Worm (Caenorhabditis elegans): ENCODE measurements around the gene gldi-11.

gldi-11 gene

DNA sequence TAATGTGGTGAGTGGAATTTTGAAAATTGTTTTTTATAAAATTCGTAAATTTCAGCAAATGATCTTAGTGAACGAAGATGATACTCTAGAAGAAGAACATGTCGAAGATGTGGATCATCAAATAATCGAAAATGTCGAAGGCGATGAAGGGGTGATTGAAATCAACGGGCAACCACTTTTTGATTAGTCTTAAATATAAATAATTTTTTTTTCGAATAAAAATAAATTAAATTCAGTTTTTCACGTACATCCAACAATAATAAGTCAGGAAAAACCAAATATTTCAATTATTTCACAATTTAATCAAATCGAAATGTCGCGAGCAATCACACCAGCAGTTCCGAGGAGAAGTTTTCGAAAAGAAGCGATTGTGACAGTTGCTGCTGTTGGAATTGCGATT, 7.8 kb downstream of the gldi-11 start, which contains the start of gene ZK546.4:
Gene ZK546.4, plus strand, starts transcription at position 301 of the 400 bp plus-strand sequence.
- no peak for TF ChIP-seq nhr-76 (tag; optimal IDR thresholded peaks at IDR 0.05)
- TF ChIP-seq dmd-6 (GFP tag; IDR thresholded peaks at IDR 0.05): no peak
- TF ChIP-seq gei-8 (GFP tag; optimal IDR thresholded peaks at IDR 0.05): no peak
- no peak for TF ChIP-seq lir-3 (tag; optimal IDR thresholded peaks at IDR 0.05)
- TF ChIP-seq nhr-28 (tag; optimal IDR thresholded peaks at IDR 0.05): no peak
- no peak for TF ChIP-seq lsy-2 (tag; optimal IDR thresholded peaks at IDR 0.05)
- no peak for TF ChIP-seq fkh-10 (GFP tag; optimal IDR thresholded peaks at IDR 0.05)
- no peak for TF ChIP-seq aly-2 (tag; optimal IDR thresholded peaks at IDR 0.05)
- no peak for TF ChIP-seq ZK546.5 (tag; optimal IDR thresholded peaks at IDR 0.05)
- TF ChIP-seq T20F7.1 (GFP tag; optimal IDR thresholded peaks at IDR 0.05): no peak
- no peak for TF ChIP-seq nhr-11 (tag; optimal IDR thresholded peaks at IDR 0.05)
- no peak for TF ChIP-seq D1046.2 (GFP tag; IDR thresholded peaks at IDR 0.05)
- no peak for TF ChIP-seq ceh-32 (tag; optimal IDR thresholded peaks at IDR 0.05; ENCODE audit: poor library complexity)
- no peak for TF ChIP-seq jun-1 (tag; optimal IDR thresholded peaks at IDR 0.05)
- TF ChIP-seq T26A8.4 (GFP tag; IDR thresholded peaks at IDR 0.05): no peak
- no peak for TF ChIP-seq ceh-82 (tag; optimal IDR thresholded peaks at IDR 0.05)

DNA sequence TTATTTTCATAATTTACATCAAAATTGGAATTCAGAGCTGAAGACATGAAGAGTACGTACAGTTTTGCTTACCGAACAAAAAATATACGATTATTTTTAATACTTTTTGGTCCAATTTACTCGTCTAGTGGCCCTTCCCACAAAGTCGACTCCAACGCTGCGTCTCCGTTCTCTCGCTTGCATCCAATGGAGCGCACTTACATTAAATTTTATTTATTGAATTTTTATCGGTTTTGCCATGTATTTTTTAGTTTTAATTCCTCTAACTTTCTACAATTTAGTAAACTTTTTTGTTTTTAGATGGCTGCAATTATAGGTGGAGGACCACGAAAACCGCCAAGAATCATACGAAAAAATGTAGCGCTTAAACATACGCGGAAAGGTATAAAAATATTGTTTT, 10.1 kb downstream of the gldi-11 start, which contains the start of gene ZK546.5:
Gene ZK546.5, plus strand, starts transcription at position 301 of the 400 bp plus-strand sequence.
- TF ChIP-seq saeg-2 (GFP tag; IDR thresholded peaks at IDR 0.05): no peak
- TF ChIP-seq T20F7.1 (GFP tag; optimal IDR thresholded peaks at IDR 0.05): no peak
- TF ChIP-seq spr-1 (tag; optimal IDR thresholded peaks at IDR 0.05): no peak
- peak; percentile 60 for TF ChIP-seq lin-38 (GFP tag; IDR thresholded peaks at IDR 0.05)
- TF ChIP-seq F26F4.8 (GFP tag; conservative IDR thresholded peaks at IDR 0.05): no peak
- no peak for TF ChIP-seq duxl-1 (tag; optimal IDR thresholded peaks at IDR 0.05; ENCODE audit: poor library complexity)
- peak; percentile 24 for TF ChIP-seq aha-1 (tag)
- TF ChIP-seq arid-1 (GFP tag; conservative IDR thresholded peaks at IDR 0.05): no peak
- no peak for TF ChIP-seq nhr-10 (tag; optimal IDR thresholded peaks at IDR 0.05)
- no peak for TF ChIP-seq jun-1 (tag; optimal IDR thresholded peaks at IDR 0.05)
- no peak for TF ChIP-seq dve-1 (tag; optimal IDR thresholded peaks at IDR 0.05; ENCODE audit: insufficient read depth)
- TF ChIP-seq nhr-25 (tag; optimal IDR thresholded peaks at IDR 0.05; ENCODE audit: borderline replicate concordance, insufficient read depth): no peak
- TF ChIP-seq mxl-3 (GFP tag; optimal IDR thresholded peaks at IDR 0.05): no peak
- TF ChIP-seq attf-4 (tag; optimal IDR thresholded peaks at IDR 0.05): no peak
- TF ChIP-seq ceh-62 (tag; optimal IDR thresholded peaks at IDR 0.05): no peak

DNA sequence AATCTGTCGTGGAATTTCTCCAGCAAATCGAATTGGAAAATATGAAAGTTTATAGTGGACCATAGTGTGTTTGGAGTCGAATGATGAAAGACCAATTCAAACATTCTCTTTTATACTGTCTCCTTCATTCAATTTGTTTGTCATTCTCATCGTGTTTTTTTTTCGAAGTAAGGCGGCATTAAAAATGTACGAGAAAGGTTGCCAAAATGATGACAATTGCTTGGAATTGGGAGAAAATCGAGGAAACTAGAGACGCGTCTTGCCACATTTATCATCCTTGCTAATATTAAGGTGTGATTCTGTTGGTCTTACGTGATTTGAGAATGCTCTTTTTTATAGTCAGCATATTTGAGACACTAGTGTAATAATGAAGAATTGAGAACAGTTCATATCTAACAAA, 10.6 kb downstream of the gldi-11 start, which contains the start of gene gst-30:
Gene gst-30, minus strand, starts transcription at position 101 of the 400 bp plus-strand sequence.
- TF ChIP-seq fos-1 (tag; optimal IDR thresholded peaks at IDR 0.05) (no peak), ceh-28 (tag; optimal IDR thresholded peaks at IDR 0.05) (no peak), nhr-11 (tag; optimal IDR thresholded peaks at IDR 0.05) (no peak), F26F4.8 (GFP tag; conservative IDR thresholded peaks at IDR 0.05) (no peak), nhr-111 (GFP tag; optimal IDR thresholded peaks at IDR 0.05) (no peak), tag-97 (GFP tag; IDR thresholded peaks at IDR 0.05) (no peak), madf-5 (GFP tag; IDR thresholded peaks at IDR 0.05) (no peak), attf-4 (tag; optimal IDR thresholded peaks at IDR 0.05) (no peak), lim-7 (GFP tag; IDR thresholded peaks at IDR 0.05) (no peak), egl-43 (GFP tag; IDR thresholded peaks at IDR 0.05) (no peak), aha-1 (tag) (no peak), ztf-11 (tag; optimal IDR thresholded peaks at IDR 0.05) (no peak), aly-2 (tag; optimal IDR thresholded peaks at IDR 0.05) (no peak), lin-29 (GFP tag; IDR thresholded peaks at IDR 0.05) (no peak)
